Worm (Caenorhabditis elegans) whole organism, mixed stage, embryonic: ENCODE data around the gene lido-17.

Source experiments
- blmp-1 ChIP-seq: fragments of 150-350 bp; optimal IDR thresholded peaks from 2 replicates; lab custom pipeline; 2014; ENCODE audit warnings: missing biosample characterization, missing genetic modification characterization
- ceh-39 ChIP-seq: fragments of 150-350 bp; optimal IDR thresholded peaks from 2 replicates; lab custom pipeline; 2014; ENCODE audit warnings: missing biosample characterization, missing genetic modification characterization
- lin-13 ChIP-seq: fragments of 150-350 bp; optimal IDR thresholded peaks from 2 replicates; lab custom pipeline; 2014; ENCODE audit warnings: missing biosample characterization, missing genetic modification characterization
- nhr-12 ChIP-seq: fragments of 150-350 bp; optimal IDR thresholded peaks from 2 replicates; lab custom pipeline; 2014; ENCODE audit warnings: missing biosample characterization, missing genetic modification characterization
- nhr-237 ChIP-seq: fragments of 150-350 bp; optimal IDR thresholded peaks from 2 replicates; lab custom pipeline; 2014; ENCODE audit warnings: missing biosample characterization, missing genetic modification characterization
- nhr-76 ChIP-seq: sonication (generic microtip); optimal IDR thresholded peaks from 2 replicates; lab custom pipeline; 2017; ENCODE audit warnings: missing biosample characterization, missing genetic modification characterization
- pha-4 ChIP-seq: fragments of 150-350 bp; optimal IDR thresholded peaks from 2 replicates; lab custom pipeline; 2018; ENCODE audit warnings: missing biosample characterization, missing genetic modification reagents, missing genetic modification characterization
- snpc-4 ChIP-seq: fragments of 150-350 bp; optimal IDR thresholded peaks from 2 replicates; lab custom pipeline; 2014; ENCODE audit warnings: missing biosample characterization, missing genetic modification characterization
- unc-39 ChIP-seq: fragments of 150-350 bp; optimal IDR thresholded peaks from 2 replicates; lab custom pipeline; 2014; ENCODE audit warnings: missing biosample characterization, missing genetic modification characterization

ce11 chrII:9378174-9378573 is 14.4 kb downstream of the lido-17 start:
- TF ChIP-seq unc-39 (tag; lab: Kevin White, UChicago) (no peak), lin-13 (tag; lab: Kevin White, UChicago) (no peak), nhr-12 (tag; lab: Kevin White, UChicago) (no peak), snpc-4 (tag; lab: Kevin White, UChicago) (no peak), pha-4 (no peak), nhr-237 (no peak), ceh-39 (tag; lab: Kevin White, UChicago) (no peak), blmp-1 (no peak), nhr-76 (tag; lab: Kevin White, UChicago) (no peak)
